Fruit fly (Drosophila melanogaster) whole organism, prepupa: ENCODE data around the gene Aprt.

Experiments used
- CG8119 ChIP-seq: fragments of 200-800 bp; sonication (Bioruptor generic); IDR thresholded peaks from 3 replicates; pipeline ENCODE4 v1.3.6; 2022; ENCODE audit warnings: missing biosample characterization, missing genetic modification characterization
- CG8319 ChIP-seq: fragments of 200-800 bp; sonication (Bioruptor generic); optimal IDR thresholded peaks from 3 replicates; lab custom pipeline; 2016; ENCODE audit warnings: missing biosample characterization, missing genetic modification characterization
- Lpt ChIP-seq: fragments of 200-800 bp; sonication (Bioruptor generic); optimal IDR thresholded peaks from 3 replicates; lab custom pipeline; 2016; ENCODE audit warnings: missing biosample characterization, missing genetic modification characterization
- OdsH ChIP-seq: fragments of 200-800 bp; sonication (Bioruptor generic); optimal IDR thresholded peaks from 3 replicates; lab custom pipeline; 2016; ENCODE audit warnings: missing biosample characterization, missing genetic modification characterization
- topi ChIP-seq: fragments of 200-800 bp; sonication (Bioruptor generic); optimal IDR thresholded peaks from 3 replicates; lab custom pipeline; 2016; ENCODE audit warnings: missing biosample characterization, missing genetic modification characterization

- TF ChIP-seq CG8119 = no peak
- no peak for TF ChIP-seq OdsH
- no peak for TF ChIP-seq topi (GFP tag; lab: Kevin White, UChicago)
- no peak for TF ChIP-seq Lpt (GFP tag; lab: Kevin White, UChicago)
- TF ChIP-seq CG8319 (GFP tag; lab: Kevin White, UChicago) = no peak
These were observed 7.1 kb upstream of the Aprt start for dm6 chr3L:1891914-1892313.
